Fruit fly (Drosophila melanogaster): Measurements from ENCODE around the gene CG15473.

The CG15473 gene

dm6 chrX:4687778-4688399, 33.6 kb upstream of the CG15473 start, which contains the start of gene ctp (continued):
- TF ChIP-seq CG8119 (GFP tag; IDR thresholded peaks at IDR 0.05) (0 out of 3 replicates have a peak, but pooled peaks have one; percentile 24), CG6792 (GFP tag; optimal IDR thresholded peaks at IDR 0.05) (peak; percentile 29), CG15336 (GFP tag; IDR thresholded peaks at IDR 0.05) (peak; percentile 15; the same call in 1 of the 2 replicates), dsx (GFP tag; optimal IDR thresholded peaks at IDR 0.05; ENCODE audit: poor library complexity, severe bottlenecking) (peak; percentile 38), pdm3 (GFP tag; optimal IDR thresholded peaks at IDR 0.05) (peak; percentile 68), fd85E (GFP tag; optimal IDR thresholded peaks at IDR 0.05) (peak; percentile 16), Eip93F (GFP tag; optimal IDR thresholded peaks at IDR 0.05) (no peak), CG32006 (GFP tag; optimal IDR thresholded peaks at IDR 0.05) (peak; percentile 32), lz (GFP tag; optimal IDR thresholded peaks at IDR 0.05) (peak; percentile 33), salr (GFP tag; optimal IDR thresholded peaks at IDR 0.05) (no peak), CG6808 (GFP tag; optimal IDR thresholded peaks at IDR 0.05) (peak; percentile 34), Sox102F (GFP tag; optimal IDR thresholded peaks at IDR 0.05) (peak; percentile 59), acj6 (GFP tag; optimal IDR thresholded peaks at IDR 0.05) (peak; percentile 44), CG8319 (GFP tag; optimal IDR thresholded peaks at IDR 0.05) (peak; percentile 6)

- TF ChIP-seq Lpt (GFP tag; optimal IDR thresholded peaks at IDR 0.05) (no peak), CG11294 (GFP tag; IDR thresholded peaks at IDR 0.05) (no peak), lz (GFP tag; optimal IDR thresholded peaks at IDR 0.05) (no peak), salr (GFP tag; optimal IDR thresholded peaks at IDR 0.05) (no peak), CG8319 (GFP tag; optimal IDR thresholded peaks at IDR 0.05) (no peak), fd85E (GFP tag; optimal IDR thresholded peaks at IDR 0.05) (no peak), Blimp-1 (GFP tag; optimal IDR thresholded peaks at IDR 0.05) (no peak), Met (GFP tag; optimal IDR thresholded peaks at IDR 0.05) (no peak), CG8119 (GFP tag; IDR thresholded peaks at IDR 0.05) (no peak), CG6792 (GFP tag; optimal IDR thresholded peaks at IDR 0.05) (no peak), CG4318 (GFP tag; optimal IDR thresholded peaks at IDR 0.05) (no peak), topi (GFP tag; optimal IDR thresholded peaks at IDR 0.05) (no peak), svp (GFP tag) (no peak), Ets21C (GFP tag; optimal IDR thresholded peaks at IDR 0.05) (no peak), CG10669 (GFP tag; optimal IDR thresholded peaks at IDR 0.05) (no peak), CG1621 (tag; optimal IDR thresholded peaks at IDR 0.05) (no peak), ss (GFP tag; optimal IDR thresholded peaks at IDR 0.05) (no peak), CG11762 (GFP tag; optimal IDR thresholded peaks at IDR 0.05; ENCODE audit: insufficient read depth) (no peak), CG9139 (GFP tag; optimal IDR thresholded peaks at IDR 0.05) (no peak), CG16779 (tag; optimal IDR thresholded peaks at IDR 0.05) (no peak)
These were observed 32.4 kb upstream of the CG15473 start, which contains the start of gene Pp2C1 for dm6 chrX:4686723-4687122. Gene Pp2C1 (minus strand): TSS chrX:4686903.

dm6 chrX:4686150-4686549, 31.9 kb upstream of the CG15473 start:
- TF ChIP-seq CG32006 (GFP tag; optimal IDR thresholded peaks at IDR 0.05) (peak; percentile 81), CG7368 (GFP tag; optimal IDR thresholded peaks at IDR 0.05) (no peak), pdm3 (GFP tag; optimal IDR thresholded peaks at IDR 0.05) (peak; percentile 60), acj6 (GFP tag; optimal IDR thresholded peaks at IDR 0.05) (peak; percentile 8), CG10631 (GFP tag; optimal IDR thresholded peaks at IDR 0.05) (peak; percentile 51), CG6808 (GFP tag; optimal IDR thresholded peaks at IDR 0.05) (peak; percentile 81), Ets21C (GFP tag; optimal IDR thresholded peaks at IDR 0.05) (no peak), achi (GFP tag; optimal IDR thresholded peaks at IDR 0.05) (peak; percentile 60), dac (GFP tag; optimal IDR thresholded peaks at IDR 0.05) (peak; percentile 75), Hr4 (GFP tag; optimal IDR thresholded peaks at IDR 0.05) (peak; percentile 36), Blimp-1 (GFP tag; optimal IDR thresholded peaks at IDR 0.05) (peak; percentile 5), eg (GFP tag; IDR thresholded peaks at IDR 0.05) (peak; percentile 88), CG8632 (GFP tag; optimal IDR thresholded peaks at IDR 0.05) (peak; percentile 37), CG6163 (GFP tag; IDR thresholded peaks at IDR 0.05) (peak; percentile 90), topi (GFP tag; optimal IDR thresholded peaks at IDR 0.05) (peak; percentile 43), CG6854 (GFP tag; optimal IDR thresholded peaks at IDR 0.05) (peak; percentile 40), Eip93F (GFP tag; optimal IDR thresholded peaks at IDR 0.05) (peak; percentile 2), CG3032 (tag; optimal IDR thresholded peaks at IDR 0.05) (peak; percentile 63), Ets96B (tag; optimal IDR thresholded peaks at IDR 0.05) (peak; percentile 77), CG6792 (GFP tag; optimal IDR thresholded peaks at IDR 0.05) (no peak), Gug (GFP tag; IDR thresholded peaks at IDR 0.05) (peak; percentile 67), CG4318 (GFP tag; optimal IDR thresholded peaks at IDR 0.05) (peak; percentile 25), Eip75B (GFP tag; optimal IDR thresholded peaks at IDR 0.05) (peak; percentile 39), OdsH (GFP tag; optimal IDR thresholded peaks at IDR 0.05) (peak; percentile 40), CG16779 (tag; optimal IDR thresholded peaks at IDR 0.05) (peak; percentile 83), Sox14 (GFP tag; optimal IDR thresholded peaks at IDR 0.05) (peak; percentile 61), Sox102F (GFP tag; optimal IDR thresholded peaks at IDR 0.05) (peak; percentile 53), CG11294 (GFP tag; IDR thresholded peaks at IDR 0.05) (0 out of 2 replicates have a peak, but pooled peaks have one; percentile 13), Smox (GFP tag; optimal IDR thresholded peaks at IDR 0.05) (peak; percentile 13), Sox15 (GFP tag; optimal IDR thresholded peaks at IDR 0.05) (no peak)
